Worm (Caenorhabditis elegans): ENCODE measurements around the gene sri-48.
"Not testable (repeated sequence)": the region's sequence is repeated elsewhere in the genome, so short reads cannot be mapped to it uniquely, and the experiment has no call there.

Gene sri-48

DNA sequence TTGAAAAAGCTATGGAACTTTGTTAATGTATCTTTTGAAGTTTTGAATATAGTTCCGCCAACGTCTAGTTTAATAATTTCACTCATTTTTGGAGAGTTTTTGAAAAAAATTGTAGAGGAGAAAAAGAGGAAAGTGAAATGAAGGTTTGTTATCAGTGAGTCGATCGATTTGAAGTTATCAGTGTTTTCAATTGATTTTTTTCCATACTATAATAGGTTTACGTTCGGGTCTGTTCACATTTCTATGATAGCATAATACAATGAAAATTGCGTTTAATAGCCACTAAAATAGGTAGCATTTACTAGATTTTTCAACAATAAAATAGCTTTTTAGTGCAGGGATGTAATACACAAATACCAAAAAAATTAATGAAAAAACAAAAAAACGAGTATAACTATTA, 24.1 kb upstream of the sri-48 start, which contains the start of gene ZC239.16 (continued):
- no peak for TF ChIP-seq set-16 (GFP tag; IDR thresholded peaks at IDR 0.05)

DNA sequence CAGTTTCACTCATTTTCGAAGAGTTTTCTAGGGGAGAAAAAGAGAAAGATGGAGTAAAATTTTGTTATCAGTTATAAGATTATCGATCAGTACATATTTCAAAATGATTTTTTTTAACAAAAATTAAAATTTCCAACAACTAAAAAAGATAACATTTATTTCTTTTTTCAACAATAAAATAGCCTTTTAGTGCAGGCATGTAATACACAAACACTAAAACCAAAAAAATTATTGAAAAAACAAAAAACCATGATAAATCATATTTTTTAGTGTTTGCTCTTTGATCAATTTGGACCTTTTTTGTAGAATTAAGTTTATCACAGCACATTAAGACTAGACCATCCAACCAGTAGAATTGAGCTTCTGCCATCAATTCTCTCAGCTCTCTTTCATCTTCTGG, 23.5 kb upstream of the sri-48 start, which contains the start of gene ZC239.15:
Gene ZC239.15 (minus strand): TSS at position 101 of the 400 bp plus-strand sequence.
- TF ChIP-seq Y105C5A.15 (GFP tag; IDR thresholded peaks at IDR 0.05) (no peak), mdt-29 (GFP tag; IDR thresholded peaks at IDR 0.05) (no peak), ama-1 (optimal IDR thresholded peaks at IDR 0.05) (no peak), fkh-10 (GFP tag; optimal IDR thresholded peaks at IDR 0.05) (no peak), F26F4.8 (GFP tag; conservative IDR thresholded peaks at IDR 0.05) (no peak), gei-8 (GFP tag; optimal IDR thresholded peaks at IDR 0.05) (no peak), nhr-10 (tag; optimal IDR thresholded peaks at IDR 0.05) (no peak), daf-16 (GFP tag; optimal IDR thresholded peaks at IDR 0.05) (no peak), daf-16 (tag; optimal IDR thresholded peaks at IDR 0.05) (peak; percentile 2), F10B5.3 (tag; optimal IDR thresholded peaks at IDR 0.05) (no peak), T26A8.4 (GFP tag; IDR thresholded peaks at IDR 0.05) (no peak), php-3 (GFP tag; IDR thresholded peaks at IDR 0.05) (no peak), hmg-1.1 (GFP tag; IDR thresholded peaks at IDR 0.05) (no peak), aha-1 (tag) (peak; percentile 16), ztf-11 (tag; optimal IDR thresholded peaks at IDR 0.05) (no peak)

DNA sequence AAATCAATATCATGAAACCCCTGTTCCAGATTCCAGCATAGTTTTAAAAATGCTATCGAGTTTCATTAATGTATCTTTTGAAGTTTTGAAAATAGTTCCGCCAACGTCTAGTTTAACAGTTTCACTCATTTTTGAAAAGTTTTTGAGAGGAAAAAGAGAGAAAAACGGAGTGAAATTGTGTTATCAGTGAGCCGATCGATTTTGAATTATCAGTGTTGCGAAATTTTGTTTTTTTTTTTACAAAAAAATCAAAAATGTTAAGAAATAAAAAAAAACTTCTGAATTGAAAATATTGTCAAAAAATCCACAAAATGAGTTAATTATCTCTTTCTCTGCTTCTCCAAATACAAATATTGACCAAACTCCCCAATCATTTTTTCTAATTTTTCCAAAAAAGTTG, 21.5 kb upstream of the sri-48 start, which contains the start of gene ZC239.13:
Gene ZC239.13 (minus strand): TSS at position 154 of the 400 bp plus-strand sequence.
- TF ChIP-seq pqm-1 (tag; optimal IDR thresholded peaks at IDR 0.05) (peak; percentile 26), ZK546.5 (tag; optimal IDR thresholded peaks at IDR 0.05) (no peak)

DNA sequence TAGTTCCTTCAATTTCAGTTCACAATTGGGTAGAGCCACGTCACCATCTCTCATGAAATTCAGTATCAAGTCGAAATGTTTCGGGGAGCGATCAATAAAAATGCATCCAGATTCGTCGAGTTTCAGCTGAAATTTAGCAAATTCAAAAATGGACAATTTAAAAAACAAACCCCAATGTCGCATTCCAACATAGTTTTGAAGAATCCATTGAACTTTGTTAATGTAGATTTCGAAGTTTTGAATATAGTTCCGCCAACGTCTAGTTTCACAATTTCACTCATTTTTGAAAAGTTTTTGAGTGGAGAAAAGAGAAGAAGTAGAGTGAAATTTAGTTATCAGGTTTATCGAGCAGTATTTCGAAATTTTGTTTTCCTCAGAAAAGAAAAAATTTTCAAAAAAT, 20.6 kb upstream of the sri-48 start, which contains the start of gene ZC239.14:
Gene ZC239.14 (minus strand): TSS at position 305 of the 400 bp plus-strand sequence.
- TF ChIP-seq hmg-1.1 (GFP tag; IDR thresholded peaks at IDR 0.05), result no peak
- peak; percentile 91 for TF ChIP-seq aha-1 (tag)

DNA sequence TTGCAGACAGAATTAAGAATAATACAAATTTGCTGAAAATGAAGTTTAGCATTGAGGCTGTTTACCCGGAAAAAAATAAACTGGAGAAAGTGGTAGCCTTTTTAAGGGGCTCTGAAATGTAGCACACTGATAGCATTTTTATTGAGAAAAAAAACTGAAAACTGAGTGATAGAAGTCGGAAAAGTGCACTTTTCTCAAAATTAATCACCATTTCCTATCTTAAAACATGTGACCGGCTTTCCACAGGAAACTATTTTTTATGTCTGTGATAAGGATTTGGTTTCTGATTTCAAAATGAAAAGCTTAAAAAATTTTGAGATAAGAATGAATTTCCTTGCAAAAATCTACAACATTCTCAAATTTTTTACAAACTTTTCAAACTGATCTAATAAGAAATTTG, 19.6 kb upstream of the sri-48 start, which contains the start of gene ZC239.22:
Gene ZC239.22 (minus strand): TSS at position 101 of the 400 bp plus-strand sequence.
- TF ChIP-seq D1046.2 (GFP tag; IDR thresholded peaks at IDR 0.05) (no peak), aha-1 (tag) (peak; percentile 21), nhr-237 (tag; optimal IDR thresholded peaks at IDR 0.05) (no peak)

DNA sequence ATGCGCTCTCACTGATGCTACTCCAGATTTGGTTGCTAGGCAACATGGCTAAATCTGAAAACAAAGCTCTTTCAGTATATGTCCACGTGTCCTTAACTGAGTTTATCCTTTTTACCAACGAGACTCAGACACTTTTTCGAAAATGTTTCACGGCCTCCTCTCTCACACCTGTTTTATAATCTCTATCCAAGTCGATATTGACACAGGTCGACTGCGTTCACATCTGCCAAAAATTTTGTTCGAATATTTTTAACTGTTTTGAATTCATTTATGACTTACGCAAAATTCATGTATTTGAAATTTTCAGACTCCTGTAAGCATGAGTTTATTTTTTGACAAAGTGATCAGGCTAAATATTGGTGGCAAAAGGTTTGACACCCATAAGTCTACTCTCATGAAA, 14.6 kb upstream of the sri-48 start, which contains the start of gene ZC239.3:
Gene ZC239.3 (plus strand): TSS at position 301 of the 400 bp plus-strand sequence.
- not testable (repeated sequence) for TF ChIP-seq tra-1 (GFP tag; IDR thresholded peaks at IDR 0.05); ceh-32 (tag; optimal IDR thresholded peaks at IDR 0.05; ENCODE audit: poor library complexity); lir-3 (tag; optimal IDR thresholded peaks at IDR 0.05)

DNA sequence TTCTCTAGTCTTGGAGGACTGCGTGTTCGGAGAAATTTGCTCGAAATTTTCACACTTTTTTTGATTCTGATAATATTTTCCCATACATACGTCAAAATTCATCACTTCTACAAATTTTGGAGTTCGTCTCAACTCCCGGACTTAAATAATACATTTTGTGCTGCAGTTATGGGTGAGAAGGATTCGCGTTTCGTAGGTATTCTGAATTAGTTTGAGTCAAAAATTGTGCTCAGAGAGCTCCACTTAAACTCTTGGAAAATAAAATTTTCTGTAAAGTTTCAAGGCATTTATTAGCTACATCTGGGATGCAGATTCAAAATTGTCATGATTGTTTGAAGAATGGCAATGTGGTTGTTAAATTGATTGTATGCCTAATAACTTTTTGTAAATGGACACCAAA, 12.8 kb upstream of the sri-48 start, which contains the start of gene ZC239.4:
Gene ZC239.4 (plus strand): TSS at position 301 of the 400 bp plus-strand sequence.
- TF ChIP-seq egl-43 (GFP tag; IDR thresholded peaks at IDR 0.05) (no peak), mes-2 (tag; optimal IDR thresholded peaks at IDR 0.05; ENCODE audit: poor library complexity, severe bottlenecking) (no peak), vab-7 (GFP tag; IDR thresholded peaks at IDR 0.05) (no peak), fos-1 (tag; optimal IDR thresholded peaks at IDR 0.05) (no peak), ceh-82 (tag; optimal IDR thresholded peaks at IDR 0.05) (no peak), nhr-76 (tag; optimal IDR thresholded peaks at IDR 0.05) (no peak), gei-8 (GFP tag; optimal IDR thresholded peaks at IDR 0.05) (no peak), D1046.2 (GFP tag; IDR thresholded peaks at IDR 0.05) (no peak), nhr-48 (tag; optimal IDR thresholded peaks at IDR 0.05) (no peak), tag-97 (GFP tag; IDR thresholded peaks at IDR 0.05) (no peak), T26A8.4 (GFP tag; IDR thresholded peaks at IDR 0.05) (no peak), lin-39 (tag; optimal IDR thresholded peaks at IDR 0.05) (no peak), Y5F2A.4 (GFP tag; optimal IDR thresholded peaks at IDR 0.05) (no peak), lsy-2 (tag; optimal IDR thresholded peaks at IDR 0.05) (no peak), dmd-9 (GFP tag; IDR thresholded peaks at IDR 0.05) (no peak), pha-4 (GFP tag; IDR thresholded peaks at IDR 0.05) (no peak), pha-4 (tag; optimal IDR thresholded peaks at IDR 0.05) (no peak), mdt-29 (GFP tag; IDR thresholded peaks at IDR 0.05) (no peak), daf-19 (GFP tag; conservative IDR thresholded peaks at IDR 0.05) (no peak)

Data from whole organism, L4 larva.